Fruit fly (Drosophila melanogaster) whole organism, embryonic: ENCODE results near the gene CG15308.

Source experiments
- Atf3 ChIP-seq: fragments of 200-800 bp; sonication (Bioruptor generic); optimal IDR thresholded peaks from 3 replicates; lab custom pipeline; 2016; ENCODE audit warnings: missing biosample characterization, missing genetic modification characterization
- Bgb ChIP-seq: fragments of 200-800 bp; sonication (Bioruptor generic); IDR thresholded peaks from 2 replicates; pipeline ENCODE4 v1.3.6; 2022; ENCODE audit warnings: missing biosample characterization, missing genetic modification characterization; ENCODE audit not compliant: partially characterized antibody
- CG10565 ChIP-seq: fragments of 200-800 bp; sonication (Bioruptor generic); optimal IDR thresholded peaks from 3 replicates; lab custom pipeline; 2016; ENCODE audit warnings: missing biosample characterization, mild to moderate bottlenecking, missing genetic modification characterization
- CG15696 ChIP-seq: fragments of 200-800 bp; sonication (Bioruptor generic); optimal IDR thresholded peaks from 2 replicates; lab custom pipeline; 2019; ENCODE audit warnings: missing biosample characterization, mild to moderate bottlenecking, missing genetic modification characterization, moderate library complexity
- CG1602 ChIP-seq: fragments of 200-800 bp; sonication (Bioruptor generic); optimal IDR thresholded peaks from 3 replicates; lab custom pipeline; 2016; ENCODE audit warnings: missing biosample characterization, missing genetic modification characterization
- CG17829 ChIP-seq: fragments of 200-800 bp; optimal IDR thresholded peaks from 2 replicates; lab custom pipeline; 2019; ENCODE audit warnings: missing biosample characterization, mild to moderate bottlenecking, missing genetic modification characterization, moderate library complexity
- CG18599 ChIP-seq: fragments of 200-800 bp; sonication (Bioruptor generic); optimal IDR thresholded peaks from 3 replicates; lab custom pipeline; 2017; ENCODE audit warnings: missing biosample characterization, missing genetic modification characterization, mild to moderate bottlenecking, moderate library complexity, missing genetic modification reagents
- CG30020 ChIP-seq: fragments of 200-800 bp; optimal IDR thresholded peaks from 2 replicates; lab custom pipeline; 2019; ENCODE audit warnings: missing biosample characterization, mild to moderate bottlenecking, missing genetic modification characterization, moderate library complexity
- CG3065 ChIP-seq: fragments of 200-800 bp; sonication (Bioruptor generic); optimal IDR thresholded peaks from 2 replicates; lab custom pipeline; 2016; ENCODE audit warnings: missing biosample characterization, missing genetic modification characterization
- CG32532 ChIP-seq: fragments of 200-800 bp; sonication (Bioruptor generic); IDR thresholded peaks from 2 replicates; pipeline ENCODE4 v1.3.6; 2022; ENCODE audit warnings: missing biosample characterization, missing genetic modification characterization
- CG3407 ChIP-seq: fragments of 200-800 bp; sonication (Bioruptor generic); optimal IDR thresholded peaks from 2 replicates; lab custom pipeline; 2018; ENCODE audit warnings: missing biosample characterization, mild to moderate bottlenecking, missing genetic modification characterization
- CG34224 ChIP-seq: fragments of 200-800 bp; sonication (Bioruptor generic); IDR thresholded peaks from 3 replicates; pipeline ENCODE4 v1.3.6; 2022; ENCODE audit warnings: missing biosample characterization, missing genetic modification characterization; ENCODE audit not compliant: partially characterized antibody
- CG34422 ChIP-seq: fragments of 200-800 bp; sonication (Bioruptor generic); IDR thresholded peaks from 3 replicates; pipeline ENCODE4 v1.3.6; 2022; ENCODE audit warnings: missing biosample characterization, missing genetic modification characterization
- CG3838 ChIP-seq: fragments of 200-800 bp; sonication (Bioruptor generic); optimal IDR thresholded peaks from 3 replicates; lab custom pipeline; 2016; ENCODE audit warnings: missing biosample characterization, missing genetic modification characterization
- CG6654 ChIP-seq: fragments of 200-800 bp; sonication (Bioruptor generic); optimal IDR thresholded peaks from 2 replicates; lab custom pipeline; 2017; ENCODE audit warnings: missing biosample characterization, mild to moderate bottlenecking, missing genetic modification characterization
- CG6683 ChIP-seq: fragments of 200-800 bp; sonication (Bioruptor generic); optimal IDR thresholded peaks from 2 replicates; lab custom pipeline; 2017; ENCODE audit warnings: missing biosample characterization, mild to moderate bottlenecking, missing genetic modification characterization, missing genetic modification reagents
- CG8281 ChIP-seq: fragments of 200-800 bp; sonication (Bioruptor generic); optimal IDR thresholded peaks from 2 replicates; lab custom pipeline; 2018; ENCODE audit warnings: missing biosample characterization, mild to moderate bottlenecking, missing genetic modification characterization, moderate library complexity
- CG8924 ChIP-seq: fragments of 200-800 bp; optimal IDR thresholded peaks from 3 replicates; lab custom pipeline; 2019; ENCODE audit warnings: missing biosample characterization, mild to moderate bottlenecking, missing genetic modification characterization, moderate library complexity
- Dll ChIP-seq: fragments of 200-800 bp; sonication (Bioruptor generic); IDR thresholded peaks from 4 replicates; pipeline ENCODE4 v1.3.6; 2022; ENCODE audit warnings: missing biosample characterization, missing genetic modification characterization; ENCODE audit not compliant: partially characterized antibody
- Ets65A ChIP-seq: fragments of 200-800 bp; sonication (Bioruptor generic); peaks from one replicate; lab custom pipeline; 2016; ENCODE audit warnings: missing biosample characterization, missing genetic modification characterization
- HLH3B ChIP-seq: fragments of 200-800 bp; sonication (Bioruptor generic); IDR thresholded peaks from 2 replicates; pipeline ENCODE4 v1.3.6; 2022; ENCODE audit warnings: missing biosample characterization, missing genetic modification characterization
- HmgD ChIP-seq: fragments of 200-800 bp; sonication (Bioruptor generic); optimal IDR thresholded peaks from 3 replicates; lab custom pipeline; 2016; ENCODE audit warnings: missing biosample characterization, missing genetic modification characterization
- MESR4 ChIP-seq: fragments of 200-800 bp; sonication (Bioruptor generic); optimal IDR thresholded peaks from 2 replicates; lab custom pipeline; 2018; ENCODE audit warnings: missing biosample characterization, mild to moderate bottlenecking, missing genetic modification characterization, moderate library complexity
- Mrtf ChIP-seq: fragments of 200-800 bp; sonication (Bioruptor generic); IDR thresholded peaks from 3 replicates; pipeline ENCODE4 v1.3.6; 2022; ENCODE audit warnings: missing biosample characterization, missing genetic modification characterization
- NC2α ChIP-seq: fragments of 200-800 bp; sonication (Bioruptor generic); optimal IDR thresholded peaks from 2 replicates; lab custom pipeline; 2016; ENCODE audit warnings: missing biosample characterization, missing genetic modification characterization
- Nf-YB ChIP-seq: fragments of 200-800 bp; sonication (Bioruptor generic); optimal IDR thresholded peaks from 3 replicates; lab custom pipeline; 2019; ENCODE audit warnings: missing biosample characterization, mild to moderate bottlenecking, missing genetic modification characterization, moderate library complexity
- Oli ChIP-seq: fragments of 200-800 bp; sonication (Bioruptor generic); optimal IDR thresholded peaks from 2 replicates; lab custom pipeline; 2018; ENCODE audit warnings: missing biosample characterization, mild to moderate bottlenecking, missing genetic modification characterization, moderate library complexity
- Side ChIP-seq: fragments of 200-800 bp; sonication (Bioruptor generic); optimal IDR thresholded peaks from 2 replicates; lab custom pipeline; 2016; ENCODE audit warnings: missing biosample characterization, missing genetic modification characterization
- Sin3A ChIP-seq: fragments of >200 bp; optimal IDR thresholded peaks from 2 replicates; lab custom pipeline; 2018
- Sry-β ChIP-seq: fragments of 200-800 bp; sonication (Bioruptor generic); optimal IDR thresholded peaks from 2 replicates; lab custom pipeline; 2018; ENCODE audit warnings: missing biosample characterization, mild to moderate bottlenecking, missing genetic modification characterization, moderate library complexity
- Trl ChIP-seq, 3 experiments: fragments of >200 bp in 2 of 3; fragments of 200-800 bp in 1 of 3; sonication (Bioruptor generic) in 1 of 3; optimal IDR thresholded peaks; 2 replicates in 1 of 3; 3 replicates in 2 of 3; lab custom pipeline; 2016 to 2017; ENCODE audit warnings: missing biosample characterization in 1 of 3, missing genetic modification characterization in 1 of 3
- Xrp1 ChIP-seq: fragments of 200-800 bp; sonication (Bioruptor generic); IDR thresholded peaks from 2 replicates; pipeline ENCODE4 v1.3.6; 2022; ENCODE audit warnings: missing biosample characterization, missing genetic modification characterization
- ase ChIP-seq: fragments of 200-800 bp; sonication (Bioruptor generic); IDR thresholded peaks from 3 replicates; pipeline ENCODE4 v1.3.6; 2022; ENCODE audit warnings: missing biosample characterization, missing genetic modification characterization
- ash1 ChIP-seq: fragments of 200-800 bp; sonication (Bioruptor generic); optimal IDR thresholded peaks from 2 replicates; lab custom pipeline; 2018; ENCODE audit warnings: missing biosample characterization, mild to moderate bottlenecking, missing genetic modification characterization
- btn ChIP-seq: fragments of 200-800 bp; sonication (Bioruptor generic); optimal IDR thresholded peaks from 2 replicates; lab custom pipeline; 2016; ENCODE audit warnings: missing biosample characterization, missing genetic modification characterization
- dan ChIP-seq: fragments of 200-800 bp; sonication (Bioruptor generic); IDR thresholded peaks from 2 replicates; pipeline ENCODE4 v1.3.6; 2022; ENCODE audit warnings: missing biosample characterization, missing genetic modification characterization
- dm ChIP-seq: fragments of 200-800 bp; sonication (Bioruptor generic); optimal IDR thresholded peaks from 3 replicates; lab custom pipeline; 2016; ENCODE audit warnings: missing biosample characterization, missing genetic modification characterization
- dysf ChIP-seq: fragments of 200-800 bp; sonication (Bioruptor generic); IDR thresholded peaks from 3 replicates; pipeline ENCODE4 v1.3.6; 2022; ENCODE audit warnings: missing biosample characterization, missing genetic modification characterization
- emc ChIP-seq: fragments of 200-800 bp; sonication (Bioruptor generic); optimal IDR thresholded peaks from 2 replicates; lab custom pipeline; 2016; ENCODE audit warnings: missing biosample characterization, missing genetic modification characterization
- fd96Cb ChIP-seq: fragments of 200-800 bp; sonication (Bioruptor generic); optimal IDR thresholded peaks from 2 replicates; lab custom pipeline; 2018; ENCODE audit warnings: missing biosample characterization, mild to moderate bottlenecking, missing genetic modification characterization, moderate library complexity
- fu2 ChIP-seq: fragments of 200-800 bp; sonication (Bioruptor generic); optimal IDR thresholded peaks from 2 replicates; lab custom pipeline; 2016; ENCODE audit warnings: missing biosample characterization, missing genetic modification characterization
- hbn ChIP-seq: fragments of 200-800 bp; sonication (Bioruptor generic); IDR thresholded peaks from 2 replicates; pipeline ENCODE4 v1.3.6; 2022; ENCODE audit warnings: missing biosample characterization, missing genetic modification characterization; ENCODE audit not compliant: partially characterized antibody
- kni ChIP-seq: fragments of 200-800 bp; sonication (Bioruptor generic); optimal IDR thresholded peaks from 3 replicates; lab custom pipeline; 2017; ENCODE audit warnings: mild to moderate bottlenecking, missing biosample characterization, missing genetic modification reagents, missing genetic modification characterization
- lbe ChIP-seq: fragments of 200-800 bp; sonication (Bioruptor generic); optimal IDR thresholded peaks from 2 replicates; lab custom pipeline; 2016; ENCODE audit warnings: missing biosample characterization, mild to moderate bottlenecking, missing genetic modification characterization
- p53 ChIP-seq: fragments of 200-800 bp; sonication (Bioruptor generic); optimal IDR thresholded peaks from 2 replicates; lab custom pipeline; 2016; ENCODE audit warnings: missing biosample characterization, missing genetic modification characterization
- pho ChIP-seq: fragments of 200-800 bp; sonication (Bioruptor generic); optimal IDR thresholded peaks from 2 replicates; lab custom pipeline; 2016; ENCODE audit warnings: missing biosample characterization, missing genetic modification characterization
- phol ChIP-seq: fragments of 200-800 bp; sonication (Bioruptor generic); optimal IDR thresholded peaks from 3 replicates; lab custom pipeline; 2018; ENCODE audit warnings: missing biosample characterization, mild to moderate bottlenecking, missing genetic modification characterization, moderate library complexity
- pita ChIP-seq: fragments of 200-800 bp; sonication (Bioruptor generic); optimal IDR thresholded peaks from 2 replicates; lab custom pipeline; 2017; ENCODE audit warnings: missing biosample characterization, mild to moderate bottlenecking, missing genetic modification characterization
- vnd ChIP-seq: fragments of 200-800 bp; sonication (Bioruptor generic); IDR thresholded peaks from 3 replicates; pipeline ENCODE4 v1.3.6; 2022; ENCODE audit warnings: missing biosample characterization, missing genetic modification characterization; ENCODE audit not compliant: partially characterized antibody

Gene CG15308

DNA sequence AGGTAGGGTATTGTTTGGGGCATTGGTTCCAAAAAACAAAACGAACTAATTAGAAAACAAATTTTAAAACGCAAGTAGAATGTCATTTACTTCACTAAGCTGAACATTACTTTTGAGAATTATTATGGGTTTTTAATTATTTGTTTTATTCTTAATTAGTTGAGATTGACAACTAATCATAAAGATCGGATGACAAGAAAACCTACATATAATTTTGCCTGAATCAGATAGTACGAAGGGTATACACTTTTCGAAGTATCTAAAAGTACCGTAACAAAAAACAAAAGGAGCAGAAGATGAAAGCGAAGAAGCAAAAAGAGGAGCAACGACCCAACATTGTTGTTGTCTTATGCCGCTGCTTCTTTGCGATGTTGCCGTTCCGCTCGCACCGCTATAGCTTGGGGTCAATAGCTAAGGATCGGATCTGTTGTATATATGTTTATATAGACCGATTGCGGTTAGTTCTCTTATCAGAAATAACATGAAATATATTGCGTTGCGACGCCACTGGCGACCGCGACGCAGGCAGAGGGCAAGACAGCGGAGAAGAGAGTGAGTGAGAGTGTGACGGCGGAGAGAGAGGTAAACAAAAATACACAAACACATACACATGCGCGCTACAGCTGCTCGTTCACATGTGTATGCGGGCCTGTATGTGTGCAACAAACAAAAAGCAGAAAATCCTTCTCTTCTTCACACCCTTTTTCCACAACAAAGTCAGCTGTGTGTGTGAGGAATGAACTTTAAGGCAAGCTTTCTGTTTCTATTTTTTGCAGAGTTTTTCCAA is 7.6 kb downstream of the CG15308 start (continued):
- TF ChIP-seq CG6654: peak; percentile 11
- no peak for TF ChIP-seq Ets65A (GFP tag; lab: Kevin White, UChicago)
- TF ChIP-seq CG6683 (GFP tag; lab: Kevin White, UChicago): no peak
- no peak for TF ChIP-seq HmgD (GFP tag; lab: Kevin White, UChicago)
- TF ChIP-seq CG8281 (tag; lab: Kevin White, UChicago): no peak
- TF ChIP-seq Nf-YB (GFP tag; lab: Kevin White, UChicago): no peak
- peak; percentile 39 for TF ChIP-seq CG34224 (GFP tag; lab: Robert Waterston, UW)
- TF ChIP-seq Trl (optimal IDR thresholded peaks at IDR 0.05; lab: Kevin White, UChicago): peak; percentile 80 to 81
- TF ChIP-seq Trl (GFP tag; optimal IDR thresholded peaks at IDR 0.05; lab: Kevin White, UChicago): no peak
- TF ChIP-seq pita (GFP tag; lab: Kevin White, UChicago): no peak
- peak; percentile 67 for TF ChIP-seq CG18599 (GFP tag; lab: Kevin White, UChicago)
- peak; percentile 61 for TF ChIP-seq CG8924 (tag; lab: Kevin White, UChicago)
- TF ChIP-seq ase (GFP tag; lab: Robert Waterston, UW): no peak
- no peak for TF ChIP-seq vnd (GFP tag; lab: Robert Waterston, UW)
- peak; percentile 64 for TF ChIP-seq CG17829
- TF ChIP-seq fu2: peak; percentile 15
- peak; percentile 69 for TF ChIP-seq pho (GFP tag; lab: Kevin White, UChicago)
- peak; percentile 25 for TF ChIP-seq Atf3 (GFP tag; lab: Kevin White, UChicago)
- TF ChIP-seq lbe (GFP tag; lab: Kevin White, UChicago): peak; percentile 53
- no peak for TF ChIP-seq btn (GFP tag; lab: Kevin White, UChicago)
- TF ChIP-seq emc (GFP tag; lab: Kevin White, UChicago): no peak
- no peak for TF ChIP-seq CG3065 (GFP tag; lab: Kevin White, UChicago)
- TF ChIP-seq Bgb (GFP tag; lab: Robert Waterston, UW): no peak; the same call in 1 of the 2 replicates
- TF ChIP-seq MESR4 (GFP tag; lab: Kevin White, UChicago): no peak
- peak; percentile 64; the same call in 2 of the 3 replicates for TF ChIP-seq dysf (GFP tag; lab: Robert Waterston, UW)
- TF ChIP-seq NC2α: no peak
- TF ChIP-seq Side (GFP tag; lab: Kevin White, UChicago): no peak
- TF ChIP-seq Oli (tag; lab: Kevin White, UChicago): peak; percentile 78
- TF ChIP-seq Dll: no peak
- TF ChIP-seq kni (GFP tag; lab: Kevin White, UChicago): no peak
- peak; percentile 30 for TF ChIP-seq CG3407 (GFP tag; lab: Kevin White, UChicago)
- no peak for TF ChIP-seq CG30020
- peak; percentile 51 for TF ChIP-seq CG1602 (GFP tag; lab: Kevin White, UChicago)
- peak; percentile 57 for TF ChIP-seq Xrp1
- no peak for TF ChIP-seq CG10565
- no peak for TF ChIP-seq CG3838 (GFP tag; lab: Kevin White, UChicago)
- no peak for TF ChIP-seq CG34422
- peak; percentile 21 for TF ChIP-seq CG15696
- no peak for TF ChIP-seq Mrtf (GFP tag; lab: Robert Waterston, UW)
- no peak for TF ChIP-seq hbn (GFP tag; lab: Robert Waterston, UW)
- no peak for TF ChIP-seq Sin3A (lab: Kevin White, UChicago)
- TF ChIP-seq ash1: no peak
- no peak; the same call in 1 of the 2 replicates for TF ChIP-seq CG32532 (GFP tag; lab: Robert Waterston, UW)
- TF ChIP-seq p53: no peak
- TF ChIP-seq HLH3B (GFP tag; lab: Robert Waterston, UW): no peak
- no peak for TF ChIP-seq dan
- TF ChIP-seq Sry-β (GFP tag; lab: Kevin White, UChicago): no peak
- peak; percentile 73 for TF ChIP-seq phol (tag; lab: Kevin White, UChicago)
- TF ChIP-seq dm (GFP tag; lab: Kevin White, UChicago): no peak
- TF ChIP-seq fd96Cb (tag; lab: Kevin White, UChicago): peak; percentile 76
